Worm (Caenorhabditis elegans): ENCODE measurements around the gene sri-36.
"Not testable (repeated sequence)": the region's sequence is repeated elsewhere in the genome, so short reads cannot be mapped to it uniquely, and the experiment has no call there.

sri-36 gene

ce11 chrII:2563973-2564372, 21.4 kb downstream of the sri-36 start, which contains the start of gene nep-18:
Gene nep-18, minus strand, starts transcription at chrII:2564073.
- no peak for TF ChIP-seq lin-13 (GFP tag; optimal IDR thresholded peaks at IDR 0.05)
- TF ChIP-seq Y55F3AM.14 (GFP tag; optimal IDR thresholded peaks at IDR 0.05) = no peak
- TF ChIP-seq nhr-10 (tag; optimal IDR thresholded peaks at IDR 0.05) = no peak
- TF ChIP-seq ama-1 (optimal IDR thresholded peaks at IDR 0.05) = no peak
- TF ChIP-seq unc-39 (tag; optimal IDR thresholded peaks at IDR 0.05) = no peak
- TF ChIP-seq ZK546.5 (tag; optimal IDR thresholded peaks at IDR 0.05) = no peak

ce11 chrII:2553662-2554061, 31.7 kb downstream of the sri-36 start, which contains the start of gene K02F6.1:
Gene K02F6.1, plus strand, starts transcription at chrII:2553962.
- not testable (repeated sequence) for TF ChIP-seq nhr-6, C34F6.9, lin-39 (tag; optimal IDR thresholded peaks at IDR 0.05)

ce11 chrII:2553030-2553429, 32.4 kb downstream of the sri-36 start:
- TF ChIP-seq unc-39 (tag; optimal IDR thresholded peaks at IDR 0.05) (no peak), Y55F3AM.14 (GFP tag; optimal IDR thresholded peaks at IDR 0.05) (no peak), lin-13 (GFP tag; optimal IDR thresholded peaks at IDR 0.05) (no peak), fos-1 (tag; optimal IDR thresholded peaks at IDR 0.05) (no peak), unc-62 (GFP tag; optimal IDR thresholded peaks at IDR 0.05) (no peak), C34F6.9 (tag; optimal IDR thresholded peaks at IDR 0.05) (no peak), peb-1 (tag; optimal IDR thresholded peaks at IDR 0.05) (no peak), sem-4 (tag; optimal IDR thresholded peaks at IDR 0.05) (no peak), snpc-4 (tag; optimal IDR thresholded peaks at IDR 0.05) (no peak), aly-2 (tag; optimal IDR thresholded peaks at IDR 0.05) (no peak), ceh-82 (tag; optimal IDR thresholded peaks at IDR 0.05) (no peak), ztf-4 (tag; optimal IDR thresholded peaks at IDR 0.05) (no peak), ztf-1 (GFP tag; conservative IDR thresholded peaks at IDR 0.05) (no peak), ZK546.5 (tag; optimal IDR thresholded peaks at IDR 0.05) (no peak), zag-1 (tag; optimal IDR thresholded peaks at IDR 0.05) (no peak), sma-3 (GFP tag; optimal IDR thresholded peaks at IDR 0.05) (no peak), elt-3 (tag; optimal IDR thresholded peaks at IDR 0.05) (no peak)

- TF ChIP-seq lin-39 (tag; optimal IDR thresholded peaks at IDR 0.05) (no peak), nhr-6 (tag; optimal IDR thresholded peaks at IDR 0.05) (no peak), Y55F3AM.14 (GFP tag; optimal IDR thresholded peaks at IDR 0.05) (no peak), lin-13 (GFP tag; optimal IDR thresholded peaks at IDR 0.05) (no peak), lin-11 (tag; optimal IDR thresholded peaks at IDR 0.05) (no peak), skn-1 (tag; optimal IDR thresholded peaks at IDR 0.05) (no peak), alr-1 (tag; optimal IDR thresholded peaks at IDR 0.05) (no peak), nhr-23 (tag; optimal IDR thresholded peaks at IDR 0.05) (no peak), sma-9 (GFP tag; optimal IDR thresholded peaks at IDR 0.05) (no peak), sma-9 (tag; optimal IDR thresholded peaks at IDR 0.05) (no peak), nhr-21 (tag; optimal IDR thresholded peaks at IDR 0.05) (no peak), snpc-4 (tag; optimal IDR thresholded peaks at IDR 0.05) (no peak), nhr-25 (tag; optimal IDR thresholded peaks at IDR 0.05) (no peak), nhr-129 (tag; optimal IDR thresholded peaks at IDR 0.05) (no peak)
These were observed 39.5 kb downstream of the sri-36 start, which contains the start of gene K02F6.3 for ce11 chrII:2545925-2546324. Gene K02F6.3, plus strand, starts transcription at chrII:2546225.

ce11 chrII:2538194-2538593, 47.2 kb downstream of the sri-36 start, which contains the start of gene K02F6.4:
Gene K02F6.4, plus strand, starts transcription at chrII:2538494.
- no peak for TF ChIP-seq nhr-21 (tag; optimal IDR thresholded peaks at IDR 0.05)
- no peak for TF ChIP-seq nhr-237 (tag; optimal IDR thresholded peaks at IDR 0.05)
- no peak for TF ChIP-seq mab-5 (tag; optimal IDR thresholded peaks at IDR 0.05)
- no peak for TF ChIP-seq aly-2 (tag; optimal IDR thresholded peaks at IDR 0.05)
- TF ChIP-seq gmeb-1 (tag; optimal IDR thresholded peaks at IDR 0.05) = no peak
- TF ChIP-seq crh-2 (tag; optimal IDR thresholded peaks at IDR 0.05) = no peak
- TF ChIP-seq ztf-1 (GFP tag; conservative IDR thresholded peaks at IDR 0.05) = no peak
- TF ChIP-seq lin-13 (GFP tag; optimal IDR thresholded peaks at IDR 0.05) = no peak

ce11 chrII:2537754-2538153, 47.6 kb downstream of the sri-36 start, which contains the start of gene K02F6.7:
Gene K02F6.7, minus strand, starts transcription at chrII:2537854.
- TF ChIP-seq gmeb-1 (tag; optimal IDR thresholded peaks at IDR 0.05) = no peak
- TF ChIP-seq lsy-2 (tag; optimal IDR thresholded peaks at IDR 0.05) = no peak
- no peak for TF ChIP-seq nhr-129 (tag; optimal IDR thresholded peaks at IDR 0.05)
- no peak for TF ChIP-seq alr-1 (tag; optimal IDR thresholded peaks at IDR 0.05)
- no peak for TF ChIP-seq mdl-1 (tag; optimal IDR thresholded peaks at IDR 0.05)
- no peak for TF ChIP-seq sem-4 (tag; optimal IDR thresholded peaks at IDR 0.05)
- no peak for TF ChIP-seq lin-11 (tag; optimal IDR thresholded peaks at IDR 0.05)
- no peak for TF ChIP-seq lin-39 (tag; optimal IDR thresholded peaks at IDR 0.05)
- no peak for TF ChIP-seq nhr-11 (tag; optimal IDR thresholded peaks at IDR 0.05)
- no peak for TF ChIP-seq nhr-23 (tag; optimal IDR thresholded peaks at IDR 0.05)
- TF ChIP-seq fos-1 (tag; optimal IDR thresholded peaks at IDR 0.05) = no peak

All from whole organism, L2 larva.